Worm (Caenorhabditis elegans) whole organism, L4/young adult: ENCODE results near the gene K02D3.2.
A peak's percentile ranks its signal among the peaks of the same experiment; 100 is the strongest.

ENCODE experiments used
- W03F9.2 ChIP-seq: fragments of 150-350 bp; optimal IDR thresholded peaks from 2 replicates; lab custom pipeline; 2014; ENCODE audit warnings: missing biosample characterization, missing genetic modification characterization
- dao-5 ChIP-seq: sonication (generic microtip); optimal IDR thresholded peaks from 2 replicates; lab custom pipeline; 2016; ENCODE audit warnings: missing genotype, missing genetic modification characterization, moderate library complexity, missing compliant biosample characterization
- him-1 ChIP-seq: sonication (generic microtip); optimal IDR thresholded peaks from 2 replicates; lab custom pipeline; 2016; ENCODE audit warnings: missing genotype, missing genetic modification reagents, missing genetic modification characterization, missing compliant biosample characterization

ce11 chrX:13665447-13665846, 46.4 kb downstream of the K02D3.2 start:
- TF ChIP-seq him-1 (tag; lab: Kevin White, UChicago) (peak; percentile 91), dao-5 (tag; lab: Kevin White, UChicago) (peak; percentile 96), W03F9.2 (peak; percentile 42)
